Fruit fly (Drosophila melanogaster): ENCODE results near the gene CG42327.
A peak's percentile ranks its signal among the peaks of the same experiment; 100 is the strongest.

CG42327 gene

DNA sequence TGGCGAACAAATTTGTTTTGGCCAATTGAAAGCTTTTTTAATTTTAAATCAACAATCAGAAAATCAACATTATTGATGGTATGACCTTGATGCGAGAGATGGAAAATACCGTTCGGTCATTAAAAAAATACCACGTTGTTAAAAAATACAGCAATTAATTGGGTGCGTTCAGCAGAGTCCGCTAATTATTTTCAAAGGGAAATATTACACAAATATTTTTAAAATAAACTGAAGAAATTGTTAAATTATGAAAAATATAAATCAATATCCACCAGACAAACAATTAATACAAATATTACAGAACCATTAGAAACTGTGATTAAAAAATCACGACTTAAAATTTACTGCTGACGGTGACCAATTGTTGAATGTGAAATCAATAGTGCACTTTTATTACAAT is 22.1 kb downstream of the CG42327 start, which contains the start of gene CG18476 (continued):
- TF ChIP-seq spab (GFP tag; optimal IDR thresholded peaks at IDR 0.05) = peak; percentile 83
- peak; percentile 88 for TF ChIP-seq achi (GFP tag; optimal IDR thresholded peaks at IDR 0.05)
- peak; percentile 88 for TF ChIP-seq CG6792 (GFP tag; optimal IDR thresholded peaks at IDR 0.05)
- peak; percentile 72 for TF ChIP-seq dac (GFP tag; optimal IDR thresholded peaks at IDR 0.05)
- TF ChIP-seq ss (GFP tag; optimal IDR thresholded peaks at IDR 0.05) = peak in 1 of 2 experiments; percentile 90
- TF ChIP-seq CG3919 (GFP tag; optimal IDR thresholded peaks at IDR 0.05) = peak; percentile 91
- no peak for TF ChIP-seq Eip75B (GFP tag; optimal IDR thresholded peaks at IDR 0.05)
- peak; percentile 98 for TF ChIP-seq eg (GFP tag; IDR thresholded peaks at IDR 0.05)
- TF ChIP-seq CG1621 (tag; optimal IDR thresholded peaks at IDR 0.05) = peak; percentile 86
- TF ChIP-seq net (GFP tag; optimal IDR thresholded peaks at IDR 0.05) = peak; percentile 91
- TF ChIP-seq CG11762 (GFP tag; optimal IDR thresholded peaks at IDR 0.05; ENCODE audit: insufficient read depth) = peak; percentile 87
- peak; percentile 88 for TF ChIP-seq CG8632 (GFP tag; optimal IDR thresholded peaks at IDR 0.05)
- TF ChIP-seq svp (GFP tag) = peak; percentile 96
- TF ChIP-seq topi (GFP tag; optimal IDR thresholded peaks at IDR 0.05) = peak; percentile 90
- peak; percentile 75 for TF ChIP-seq CG8319 (GFP tag; optimal IDR thresholded peaks at IDR 0.05)
- TF ChIP-seq fd85E (GFP tag; optimal IDR thresholded peaks at IDR 0.05) = peak; percentile 6
- TF ChIP-seq CG15336 (GFP tag; IDR thresholded peaks at IDR 0.05) = peak; percentile 92
- peak; percentile 27 for TF ChIP-seq CG6854 (GFP tag; optimal IDR thresholded peaks at IDR 0.05)
- peak; percentile 91 for TF ChIP-seq CG31627 (GFP tag; optimal IDR thresholded peaks at IDR 0.05)
- TF ChIP-seq Hr38 (GFP tag; optimal IDR thresholded peaks at IDR 0.05) = no peak
- TF ChIP-seq CG11902 (GFP tag; optimal IDR thresholded peaks at IDR 0.05) = peak; percentile 86
- peak; percentile 91 for TF ChIP-seq Smox (GFP tag; optimal IDR thresholded peaks at IDR 0.05)
- TF ChIP-seq Lpt (GFP tag; optimal IDR thresholded peaks at IDR 0.05) = peak; percentile 89
- TF ChIP-seq lz (GFP tag; optimal IDR thresholded peaks at IDR 0.05) = peak; percentile 91
- TF ChIP-seq CG10669 (GFP tag; optimal IDR thresholded peaks at IDR 0.05) = peak; percentile 93
- peak; percentile 87 for TF ChIP-seq Sox15 (GFP tag; optimal IDR thresholded peaks at IDR 0.05)
- peak; percentile 89 for TF ChIP-seq acj6 (GFP tag; optimal IDR thresholded peaks at IDR 0.05)
- peak; percentile 87 for TF ChIP-seq Met (GFP tag; optimal IDR thresholded peaks at IDR 0.05)
- TF ChIP-seq CG11294 (GFP tag; IDR thresholded peaks at IDR 0.05) = peak; percentile 91

DNA sequence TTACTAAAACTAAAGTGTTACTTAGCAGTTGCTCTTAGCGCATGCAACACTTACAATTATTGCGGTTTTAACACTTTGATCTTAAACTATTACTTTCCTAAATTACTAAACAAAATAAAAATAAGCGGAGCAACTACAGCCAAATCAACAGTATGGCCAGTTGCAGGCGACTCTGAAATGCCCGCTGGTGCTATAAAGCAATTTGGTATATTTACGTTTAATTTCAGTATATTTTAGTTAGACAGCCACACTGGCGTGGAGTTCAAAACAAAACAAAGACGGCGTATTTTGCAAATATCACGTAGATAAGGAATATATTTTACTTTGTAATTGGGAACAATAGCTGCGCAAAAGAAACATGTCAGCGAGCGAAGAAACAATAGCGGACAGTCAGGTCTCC is 23.6 kb downstream of the CG42327 start, which contains the start of the genes Taf12 and Ho:
TSS of gene Taf12 (minus strand) at position 178 of the 400 bp plus-strand sequence.
TSS of gene Ho (plus strand) at position 231 of the 400 bp plus-strand sequence.
- TF ChIP-seq eg (GFP tag; IDR thresholded peaks at IDR 0.05) (no peak), Sox14 (GFP tag; optimal IDR thresholded peaks at IDR 0.05) (peak; percentile 98), spab (GFP tag; optimal IDR thresholded peaks at IDR 0.05) (no peak), fkh (GFP tag; optimal IDR thresholded peaks at IDR 0.05) (peak; percentile 54), CG8632 (GFP tag; optimal IDR thresholded peaks at IDR 0.05) (no peak), esn (GFP tag; optimal IDR thresholded peaks at IDR 0.05) (peak; percentile 21), Eip78C (GFP tag) (peak; percentile 74), vri (GFP tag; optimal IDR thresholded peaks at IDR 0.05) (peak; percentile 37), svp (GFP tag) (peak; percentile 70)

DNA sequence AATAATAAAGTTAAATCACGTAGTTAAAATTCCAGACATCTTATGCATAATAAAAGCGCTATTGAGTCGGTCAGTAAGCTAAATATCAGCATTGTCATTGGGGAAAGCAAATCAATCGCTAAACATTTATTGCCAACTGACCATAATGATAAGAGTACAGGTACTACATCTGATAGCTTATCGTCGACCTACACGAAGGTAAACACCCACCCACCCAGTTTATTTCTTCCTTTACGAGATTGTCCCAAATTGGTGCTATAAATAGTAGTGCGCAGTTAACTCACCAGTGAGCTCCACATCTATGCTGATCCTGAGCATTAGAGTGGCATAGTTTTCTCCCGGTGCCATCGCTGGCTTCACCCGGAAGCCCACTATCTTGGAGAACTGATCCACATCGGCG is 27.7 kb downstream of the CG42327 start:
- TF ChIP-seq vri (GFP tag; optimal IDR thresholded peaks at IDR 0.05) (peak; percentile 35), Sox102F (GFP tag; optimal IDR thresholded peaks at IDR 0.05) (no peak), CG6276 (GFP tag; optimal IDR thresholded peaks at IDR 0.05) (no peak)

DNA sequence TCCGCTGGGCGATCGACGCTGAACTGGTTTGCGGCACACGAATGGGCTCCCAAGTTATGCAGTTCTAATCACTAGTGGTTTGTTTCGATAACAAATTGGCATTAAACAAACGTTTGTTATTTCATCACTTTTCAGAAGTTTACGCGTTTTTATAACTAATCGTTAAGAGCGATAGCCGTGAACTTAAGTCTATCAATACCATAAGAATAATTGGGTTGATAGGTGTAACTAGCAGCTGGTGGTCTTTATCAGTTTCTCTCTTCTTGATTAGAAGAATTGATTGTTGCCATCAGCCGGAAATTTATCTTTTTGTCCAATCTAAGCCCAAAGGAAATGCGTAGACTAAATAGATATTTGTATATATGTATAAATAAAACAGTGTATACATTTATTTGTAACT is 28.4 kb downstream of the CG42327 start, which contains the start of gene CG6830:
TSS of gene CG6830 (minus strand) at position 27 of the 400 bp plus-strand sequence.
- TF ChIP-seq spab (GFP tag; optimal IDR thresholded peaks at IDR 0.05) = no peak
- TF ChIP-seq Sox14 (GFP tag; optimal IDR thresholded peaks at IDR 0.05) = no peak
- no peak for TF ChIP-seq cyc (GFP tag; optimal IDR thresholded peaks at IDR 0.05)
- no peak for TF ChIP-seq CG31627 (GFP tag; optimal IDR thresholded peaks at IDR 0.05)
- TF ChIP-seq CG7368 (GFP tag; optimal IDR thresholded peaks at IDR 0.05) = no peak
